Fruit fly (Drosophila melanogaster) Kc167 (cell line): ENCODE measurements around the gene CG17477.

Experiments
- Myc ChIP-seq: fragments of >200 bp; optimal IDR thresholded peaks from 2 replicates; lab custom pipeline; 2017; ENCODE audit warnings: missing external identifiers
- Sin3A ChIP-seq: fragments of >200 bp; optimal IDR thresholded peaks from 2 replicates; lab custom pipeline; 2018; ENCODE audit warnings: missing external identifiers
- h ChIP-seq: fragments of >200 bp; optimal IDR thresholded peaks from 3 replicates; lab custom pipeline; 2018; ENCODE audit warnings: missing external identifiers
- insv ChIP-seq: fragments of >200 bp; optimal IDR thresholded peaks from 3 replicates; lab custom pipeline; 2018; ENCODE audit warnings: missing external identifiers
- psq ChIP-seq: fragments of >200 bp; optimal IDR thresholded peaks from 2 replicates; lab custom pipeline; 2017; ENCODE audit warnings: missing external identifiers
- ttk ChIP-seq: sonication (Bioruptor generic); optimal IDR thresholded peaks from 2 replicates; lab custom pipeline; 2017; ENCODE audit warnings: missing external identifiers

Gene CG17477

dm6 chr3R:17126838-17127237 lies at the start of gene CG17477, which contains the start of gene CG31269:
TSS of gene CG17477 (minus strand) at chr3R:17126938.
TSS of gene CG31269 (plus strand) at chr3R:17127126.
- TF ChIP-seq psq (lab: Kevin White, UChicago) (no peak), ttk (lab: Kevin White, UChicago) (no peak), Sin3A (no peak), h (lab: Kevin White, UChicago) (no peak), Myc (lab: Kevin White, UChicago) (no peak), insv (no peak)

DNA sequence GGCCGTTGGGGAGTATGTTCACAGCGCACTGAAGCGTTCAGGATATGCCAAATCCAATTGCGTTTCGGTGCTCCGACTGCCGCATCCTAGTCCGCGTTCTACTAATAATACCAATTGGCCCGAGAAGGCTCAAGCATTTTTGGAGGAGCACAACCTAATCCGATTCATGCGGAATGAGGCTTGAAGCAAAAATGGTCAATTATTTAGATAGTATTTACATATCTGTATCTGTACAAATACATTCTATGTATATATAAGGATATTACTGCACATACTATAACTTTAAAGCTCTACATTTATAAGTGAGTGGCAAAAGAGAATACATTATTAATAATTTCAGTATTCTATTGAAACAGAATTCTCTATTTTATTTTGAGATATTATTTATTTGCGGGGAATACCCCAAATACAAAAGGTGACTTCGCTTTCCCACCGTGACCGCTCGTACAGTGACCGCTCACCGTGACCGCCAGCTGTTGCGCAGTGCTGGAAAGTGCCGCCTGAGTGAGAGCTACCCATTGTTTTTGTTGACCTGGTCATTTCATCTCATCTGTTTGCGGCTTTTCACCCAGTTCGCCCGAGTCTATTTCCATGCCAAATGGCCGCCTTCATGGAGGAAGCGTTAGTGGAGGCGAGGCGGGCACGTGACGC lies 24.8 kb upstream of the CG17477 start, which contains the start of gene CG5292:
Gene CG5292 (plus strand): TSS at position 486 of the 651 bp plus-strand sequence.
- TF ChIP-seq Myc (lab: Kevin White, UChicago) (no peak), Sin3A (no peak), h (lab: Kevin White, UChicago) (no peak), insv (no peak), psq (lab: Kevin White, UChicago) (no peak), ttk (lab: Kevin White, UChicago) (no peak)

DNA sequence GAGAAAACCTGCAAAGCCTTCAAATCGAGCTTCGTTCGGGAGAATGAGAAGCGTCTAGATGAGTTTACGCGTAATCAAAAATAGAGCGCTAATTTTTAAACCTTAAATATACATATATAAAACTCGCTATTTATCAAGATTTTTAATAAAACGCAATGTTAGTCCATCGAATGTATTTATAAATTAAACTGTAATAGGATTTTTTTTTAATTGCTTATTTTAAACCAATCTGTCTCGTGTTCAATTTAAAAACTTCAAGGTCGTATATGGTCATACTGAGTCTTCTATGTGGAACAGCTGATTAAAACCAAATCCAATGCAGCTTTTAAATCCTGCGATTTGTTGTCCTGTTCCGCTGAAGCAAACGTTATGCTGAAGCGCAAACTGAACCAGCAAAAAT lies 23.5 kb upstream of the CG17477 start, which contains the start of gene Smug:
Gene Smug (plus strand): TSS at position 301 of the 400 bp plus-strand sequence.
- no peak for TF ChIP-seq ttk (lab: Kevin White, UChicago)
- no peak for TF ChIP-seq psq (lab: Kevin White, UChicago)

- TF ChIP-seq ttk (lab: Kevin White, UChicago) = no peak
- TF ChIP-seq insv = no peak
- no peak for TF ChIP-seq Sin3A
- no peak for TF ChIP-seq psq (lab: Kevin White, UChicago)
- TF ChIP-seq Myc (lab: Kevin White, UChicago) = no peak
- no peak for TF ChIP-seq h (lab: Kevin White, UChicago)
Measured at dm6 chr3R:17149080-17149746, 22.5 kb upstream of the CG17477 start, which contains the start of the genes m-cup and Det. TSS of gene m-cup (minus strand) at chr3R:17149412. TSS of gene Det (plus strand) at chr3R:17149667.

DNA sequence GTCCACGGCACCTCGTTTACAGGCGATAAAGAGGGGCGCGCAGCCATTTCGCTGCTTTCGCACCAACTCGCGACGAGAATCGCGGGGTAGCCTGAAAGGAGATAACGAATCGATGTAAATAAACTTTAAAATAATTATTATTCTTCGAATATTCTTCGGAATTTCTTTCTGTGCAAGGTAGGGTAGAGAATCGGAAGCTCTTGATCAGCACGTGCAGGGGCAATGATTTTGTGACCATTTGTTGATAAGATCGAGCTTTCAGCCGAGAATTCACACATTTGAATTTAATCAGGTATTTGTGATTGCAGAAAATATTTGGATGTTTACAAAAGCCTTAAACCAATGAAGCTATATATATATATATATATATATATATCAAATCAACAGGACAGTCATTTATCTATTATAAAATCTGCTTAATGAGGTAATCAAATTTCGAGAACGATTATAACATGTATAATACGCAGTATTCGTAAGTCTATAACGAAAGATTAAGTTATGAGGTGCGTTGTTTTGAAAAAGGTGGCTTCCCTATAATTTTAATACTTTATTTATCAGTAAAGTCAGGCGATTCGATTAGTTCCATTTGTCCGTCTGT lies 21.0 kb upstream of the CG17477 start:
- TF ChIP-seq Myc (lab: Kevin White, UChicago) = no peak
- no peak for TF ChIP-seq psq (lab: Kevin White, UChicago)
- no peak for TF ChIP-seq Sin3A
- no peak for TF ChIP-seq h (lab: Kevin White, UChicago)
- no peak for TF ChIP-seq insv
- no peak for TF ChIP-seq ttk (lab: Kevin White, UChicago)

dm6 chr3R:17142304-17142703 lies 15.6 kb upstream of the CG17477 start, which contains the start of gene TwdlW:
TSS of gene TwdlW (minus strand) at chr3R:17142404.
- TF ChIP-seq ttk (lab: Kevin White, UChicago) = no peak
- no peak for TF ChIP-seq insv
- no peak for TF ChIP-seq psq (lab: Kevin White, UChicago)
- TF ChIP-seq Sin3A = no peak

- TF ChIP-seq h (lab: Kevin White, UChicago) = no peak
- no peak for TF ChIP-seq Sin3A
- TF ChIP-seq ttk (lab: Kevin White, UChicago) = no peak
- no peak for TF ChIP-seq insv
Measured at dm6 chr3R:17138699-17139098, 12.0 kb upstream of the CG17477 start, which contains the start of gene CG5265. TSS of gene CG5265 (plus strand) at chr3R:17138999.

DNA sequence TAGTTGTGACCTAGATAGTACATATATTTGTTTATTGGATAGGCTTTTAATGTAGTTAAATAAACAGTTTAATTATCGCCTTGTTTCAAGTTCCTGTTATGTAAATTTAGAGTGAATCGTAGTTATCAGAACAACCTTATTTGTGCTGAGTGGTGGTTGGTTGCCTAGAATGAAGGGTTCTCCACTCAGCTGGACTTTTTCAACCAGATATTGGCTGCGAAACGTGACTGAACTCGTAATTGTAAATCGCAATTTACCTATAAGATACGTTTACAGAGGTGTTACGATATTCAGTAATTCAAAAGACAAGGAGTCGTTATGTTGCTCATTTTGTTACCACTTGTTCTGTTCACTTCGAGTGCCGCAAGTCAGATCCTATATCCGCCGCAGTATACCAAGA lies 10.9 kb upstream of the CG17477 start, which contains the start of gene CG5255:
Gene CG5255 (plus strand): TSS at position 301 of the 400 bp plus-strand sequence.
- TF ChIP-seq Sin3A (no peak), psq (lab: Kevin White, UChicago) (no peak), ttk (lab: Kevin White, UChicago) (no peak), h (lab: Kevin White, UChicago) (no peak), insv (no peak), Myc (lab: Kevin White, UChicago) (no peak)

DNA sequence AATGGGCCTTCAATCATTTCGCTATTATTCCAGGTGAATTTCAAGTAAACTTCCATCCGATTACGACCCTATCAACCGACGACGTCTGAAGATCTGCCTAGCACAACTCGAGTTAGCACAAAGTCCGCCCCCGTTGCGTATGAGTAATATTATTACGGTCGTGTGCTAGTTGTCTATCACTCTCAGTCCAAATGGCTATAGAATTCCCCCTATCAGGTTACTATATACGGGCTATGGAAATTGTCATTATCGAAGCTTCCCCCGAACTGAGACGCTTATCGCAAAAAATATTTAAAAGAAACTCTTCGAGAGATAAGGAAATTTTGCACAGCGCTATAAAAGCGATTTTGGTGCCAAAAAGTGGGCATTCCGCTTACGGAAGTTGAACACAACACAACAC lies 9.0 kb upstream of the CG17477 start, which contains the start of gene CG5246:
Gene CG5246 (plus strand): TSS at position 365 of the 400 bp plus-strand sequence.
- TF ChIP-seq psq (lab: Kevin White, UChicago) = no peak
- TF ChIP-seq Sin3A = no peak
- no peak for TF ChIP-seq h (lab: Kevin White, UChicago)
- TF ChIP-seq Myc (lab: Kevin White, UChicago) = no peak
- no peak for TF ChIP-seq ttk (lab: Kevin White, UChicago)
- no peak for TF ChIP-seq insv

- TF ChIP-seq ttk (lab: Kevin White, UChicago) (no peak), insv (no peak), h (lab: Kevin White, UChicago) (no peak), psq (lab: Kevin White, UChicago) (no peak), Sin3A (no peak), Myc (lab: Kevin White, UChicago) (no peak)
Measured at dm6 chr3R:17133897-17134296, 7.2 kb upstream of the CG17477 start, which contains the start of gene CG31267. TSS of gene CG31267 (plus strand) at chr3R:17134197.

- TF ChIP-seq ttk (lab: Kevin White, UChicago) (no peak), psq (lab: Kevin White, UChicago) (no peak), insv (no peak), h (lab: Kevin White, UChicago) (no peak), Sin3A (no peak)
Measured at dm6 chr3R:17132098-17132712, 5.5 kb upstream of the CG17477 start, which contains the start of the genes CG4053 and CG31266. TSS of gene CG4053 (minus strand) at chr3R:17132198. TSS of gene CG31266 (plus strand) at chr3R:17132662.
